Worm (Caenorhabditis elegans): ENCODE results near the gene set-24.
A peak's percentile ranks its signal among the peaks of the same experiment; 100 is the strongest.
"Not testable (repeated sequence)": the region's sequence is repeated elsewhere in the genome, so short reads cannot be mapped to it uniquely, and the experiment has no call there.

DNA sequence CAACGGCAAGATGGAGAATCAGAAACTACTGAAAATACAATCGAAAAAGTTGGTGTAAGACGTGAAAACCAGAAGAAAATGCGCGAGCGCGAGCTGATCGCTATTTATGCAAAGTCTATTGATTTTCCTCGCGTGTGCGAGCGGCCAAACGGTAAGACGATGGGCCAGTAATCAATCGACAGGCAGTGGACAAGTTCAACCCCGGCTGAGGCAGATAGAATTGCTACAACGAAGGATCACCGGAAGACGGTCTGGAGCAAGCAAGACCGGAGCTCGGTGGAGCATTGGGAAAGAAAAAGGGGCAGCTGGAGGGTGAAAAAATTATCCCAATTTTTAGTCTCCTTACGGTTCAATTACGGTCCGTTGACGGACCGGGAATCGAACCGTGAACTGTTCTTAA lies 8.1 kb downstream of the set-24 start:
- TF ChIP-seq klf-2 (GFP tag; conservative IDR thresholded peaks at IDR 0.05); cog-1 (tag; optimal IDR thresholded peaks at IDR 0.05): not testable (repeated sequence)
- TF ChIP-seq T22C8.4 (GFP tag; IDR thresholded peaks at IDR 0.05) (peak; percentile 56), tab-1 (GFP tag; IDR thresholded peaks at IDR 0.05) (peak; percentile 68; the same call in 1 of the 2 replicates)

Data from whole organism, midembryonic.